Worm (Caenorhabditis elegans): ENCODE data around the gene rpl-23.

rpl-23 gene

DNA sequence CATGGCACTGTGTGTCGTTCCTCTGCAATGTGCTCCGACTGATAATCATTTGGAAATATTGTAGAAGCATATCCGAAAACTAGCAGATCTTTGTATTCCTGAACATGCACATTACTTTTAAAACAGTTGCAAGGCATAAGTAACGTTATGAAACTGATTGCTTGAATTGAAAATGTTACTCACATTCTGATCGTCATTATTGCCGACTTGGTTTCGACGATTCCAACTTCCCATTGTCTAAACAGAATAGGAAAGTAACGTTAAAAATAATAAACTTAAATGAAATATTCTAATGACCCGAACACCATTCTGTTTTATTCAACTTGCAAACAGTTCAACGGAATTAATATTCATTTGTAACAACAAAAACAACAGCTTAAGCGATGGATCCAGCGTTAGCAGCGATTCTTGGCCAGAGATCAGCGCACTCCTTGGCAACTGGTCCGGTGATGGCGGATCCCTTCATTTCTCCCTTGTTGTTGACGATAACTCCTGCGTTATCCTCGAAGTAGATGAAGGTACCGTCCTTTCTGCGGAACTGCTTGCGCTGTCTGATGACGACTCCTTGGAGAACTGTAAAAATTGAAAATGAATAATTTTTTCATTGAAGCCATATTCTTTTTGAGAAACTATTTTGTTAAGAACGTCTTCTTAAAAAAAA lies 569 bp downstream of the rpl-23 start, which contains the start of gene swp-1 (continued):
- no peak for TF ChIP-seq Y53F4B.3 (GFP tag; IDR thresholded peaks at IDR 0.05)
- TF ChIP-seq nhr-120 (GFP tag; IDR thresholded peaks at IDR 0.05) = no peak
- no peak for TF ChIP-seq nfyb-1 (GFP tag; IDR thresholded peaks at IDR 0.05)
- no peak for TF ChIP-seq bed-2 (GFP tag; IDR thresholded peaks at IDR 0.05)
- peak; percentile 16; the same call in 1 of the 2 replicates for TF ChIP-seq ceh-100 (GFP tag; IDR thresholded peaks at IDR 0.05)
- no peak for TF ChIP-seq ztf-26 (tag; optimal IDR thresholded peaks at IDR 0.05)

DNA sequence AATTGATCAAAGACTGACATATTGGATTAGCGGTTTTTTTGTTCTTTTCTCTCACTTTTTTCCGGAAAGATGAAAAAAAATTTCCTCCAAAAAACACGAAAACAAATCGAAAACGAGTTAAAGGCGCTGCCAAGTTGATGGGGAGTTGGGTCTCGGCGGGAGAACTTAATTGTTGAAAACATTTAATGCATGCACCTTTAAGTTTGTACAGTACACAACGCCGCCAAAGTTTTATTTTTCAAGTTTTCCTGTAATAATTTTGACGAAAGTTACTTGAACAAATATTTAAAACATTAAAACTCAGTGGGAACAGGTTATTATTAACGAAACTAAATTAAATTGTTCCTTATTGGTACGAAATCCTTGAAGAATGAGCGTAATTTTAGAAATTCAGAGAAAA lies 4.4 kb downstream of the rpl-23 start:
- TF ChIP-seq attf-6 (GFP tag; IDR thresholded peaks at IDR 0.05) (no peak), efl-1 (GFP tag; optimal IDR thresholded peaks at IDR 0.05) (peak; percentile 83), B0019.2 (GFP tag; conservative IDR thresholded peaks at IDR 0.05) (no peak), dpff-1 (tag; optimal IDR thresholded peaks at IDR 0.05) (no peak), xnd-1 (tag; optimal IDR thresholded peaks at IDR 0.05) (peak; percentile 21), D2030.7 (GFP tag; IDR thresholded peaks at IDR 0.05) (peak; percentile 41; the same call in 1 of the 2 replicates), madf-6 (GFP tag; IDR thresholded peaks at IDR 0.05) (peak; percentile 78), C06A6.2 (GFP tag; conservative IDR thresholded peaks at IDR 0.05) (no peak), zfh-2 (GFP tag; conservative IDR thresholded peaks at IDR 0.05) (no peak), F57A8.1 (GFP tag; optimal IDR thresholded peaks at IDR 0.05) (no peak), hmg-1.2 (GFP tag; IDR thresholded peaks at IDR 0.05) (no peak), lsl-1 (GFP tag; optimal IDR thresholded peaks at IDR 0.05) (peak; percentile 80), lin-40 (tag; optimal IDR thresholded peaks at IDR 0.05) (no peak), K12H6.12 (tag; optimal IDR thresholded peaks at IDR 0.05) (no peak), F10E7.11 (tag; optimal IDR thresholded peaks at IDR 0.05) (no peak), madf-8 (GFP tag; conservative IDR thresholded peaks at IDR 0.05) (peak; percentile 49), F33H1.4 (GFP tag; IDR thresholded peaks at IDR 0.05) (peak; percentile 79), ceh-91 (GFP tag; IDR thresholded peaks at IDR 0.05) (peak; percentile 41; the same call in 1 of the 2 replicates), rpc-1 (optimal IDR thresholded peaks at IDR 0.05) (no peak), rpc-1 (tag; optimal IDR thresholded peaks at IDR 0.05) (no peak)

DNA sequence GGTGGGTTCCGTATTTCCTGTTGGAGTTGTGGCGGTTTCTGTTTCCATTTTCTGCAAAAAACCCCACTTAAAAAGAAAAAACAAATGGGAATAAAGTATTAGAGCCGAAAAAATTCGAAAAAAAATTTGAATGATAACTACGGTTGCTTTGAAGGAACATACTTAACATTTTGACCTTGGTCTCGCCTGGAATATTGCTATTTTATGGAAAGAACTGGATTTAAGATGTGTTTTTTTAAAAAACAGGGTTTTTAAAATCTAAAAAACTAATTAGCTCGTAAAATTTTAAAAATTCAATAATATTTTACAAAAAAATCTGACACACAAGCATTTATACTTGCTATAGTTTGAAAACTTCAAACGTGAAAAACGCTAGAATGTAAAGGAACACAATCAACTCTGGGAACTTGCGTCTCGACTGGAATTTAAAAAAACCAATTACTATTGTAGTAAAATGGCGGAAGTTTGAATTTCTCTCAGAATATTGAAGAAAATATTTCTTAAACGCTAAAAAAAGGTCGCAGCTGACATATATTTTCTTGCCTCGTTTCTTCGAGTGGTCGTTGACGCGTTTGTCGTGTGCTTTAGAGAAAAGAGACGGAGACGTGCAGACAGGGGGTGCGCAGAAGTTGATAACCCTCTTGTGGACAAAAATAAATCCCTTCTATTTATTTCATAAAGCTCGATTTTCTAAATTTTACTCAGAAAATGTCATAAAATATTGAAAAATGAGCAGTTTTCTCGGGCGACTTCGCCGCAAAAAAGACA lies 7.8 kb downstream of the rpl-23 start, which contains the start of the genes lgg-3 and rgs-5:
TSS of gene lgg-3 (minus strand) at position 51 of the 768 bp plus-strand sequence.
TSS of gene rgs-5 (plus strand) at position 593 of the 768 bp plus-strand sequence.
- TF ChIP-seq hsf-1 (GFP tag; IDR thresholded peaks at IDR 0.05) (peak; percentile 48; the same call in 1 of the 2 replicates), dpl-1 (GFP tag; optimal IDR thresholded peaks at IDR 0.05) (peak; percentile 14), attf-5 (GFP tag; optimal IDR thresholded peaks at IDR 0.05) (peak; percentile 65), F33H1.4 (GFP tag; IDR thresholded peaks at IDR 0.05) (peak; percentile 85), xnd-1 (tag; optimal IDR thresholded peaks at IDR 0.05) (peak; percentile 91), ceh-91 (GFP tag; IDR thresholded peaks at IDR 0.05) (peak; percentile 61), efl-1 (GFP tag; optimal IDR thresholded peaks at IDR 0.05) (peak; percentile 62), madf-8 (GFP tag; conservative IDR thresholded peaks at IDR 0.05) (peak; percentile 72), ztf-18 (tag; optimal IDR thresholded peaks at IDR 0.05) (peak; percentile 72), him-1 (tag; optimal IDR thresholded peaks at IDR 0.05) (peak; percentile 64), D2030.7 (GFP tag; IDR thresholded peaks at IDR 0.05) (peak; percentile 58), sptf-2 (GFP tag; optimal IDR thresholded peaks at IDR 0.05) (no peak), T07F8.4 (tag; optimal IDR thresholded peaks at IDR 0.05) (no peak), cebp-1 (GFP tag; IDR thresholded peaks at IDR 0.05) (0 out of 2 replicates have a peak, but pooled peaks have one; percentile 11), cebp-1 (tag; optimal IDR thresholded peaks at IDR 0.05) (peak; percentile 15), lsy-27 (tag; optimal IDR thresholded peaks at IDR 0.05; ENCODE audit: borderline replicate concordance, insufficient read depth) (no peak), C17E4.6 (GFP tag; IDR thresholded peaks at IDR 0.05) (no peak), lsl-1 (GFP tag; optimal IDR thresholded peaks at IDR 0.05) (peak; percentile 96), snpc-4 (GFP tag; optimal IDR thresholded peaks at IDR 0.05) (no peak), snpc-4 (tag; optimal IDR thresholded peaks at IDR 0.05) (peak; percentile 5 to 81 (median 31)), ceh-40 (GFP tag; IDR thresholded peaks at IDR 0.05) (no peak), unc-130 (GFP tag; optimal IDR thresholded peaks at IDR 0.05) (peak; percentile 37), F37B4.10 (GFP tag; IDR thresholded peaks at IDR 0.05) (no peak), hmg-1.2 (GFP tag; IDR thresholded peaks at IDR 0.05) (peak; percentile 13; the same call in 1 of the 2 replicates), rcor-1 (GFP tag; IDR thresholded peaks at IDR 0.05) (peak; percentile 39; the same call in 1 of the 2 replicates), madf-6 (GFP tag; IDR thresholded peaks at IDR 0.05) (peak; percentile 88)
